Fruit fly (Drosophila melanogaster): ENCODE measurements around the gene CG5916.
"Not testable (repeated sequence)": the region's sequence is repeated elsewhere in the genome, so short reads cannot be mapped to it uniquely, and the experiment has no call there.

Gene CG5916

DNA sequence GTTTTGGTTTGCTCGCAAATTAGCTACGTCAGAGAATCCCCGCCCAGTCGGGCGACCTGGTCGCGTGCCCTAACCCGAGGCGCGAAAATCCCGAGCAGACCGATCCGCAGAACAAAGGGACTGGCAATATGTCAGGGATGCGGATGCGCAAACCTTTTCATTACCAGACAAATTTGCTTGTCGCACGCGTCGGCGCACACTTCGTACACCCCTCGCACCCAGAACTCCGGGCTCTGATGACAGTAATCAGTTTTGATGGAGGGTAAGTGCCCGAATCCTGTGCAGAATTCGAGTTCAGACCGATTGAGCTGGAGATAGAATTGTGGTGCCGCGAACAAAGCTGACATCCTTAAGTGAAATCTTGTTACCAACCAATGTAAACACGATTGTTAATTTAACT, 5.5 kb downstream of the CG5916 start:
- TF ChIP-seq CTCF (optimal IDR thresholded peaks at IDR 0.05) (no peak), CG8478 (optimal IDR thresholded peaks at IDR 0.05) (no peak)

DNA sequence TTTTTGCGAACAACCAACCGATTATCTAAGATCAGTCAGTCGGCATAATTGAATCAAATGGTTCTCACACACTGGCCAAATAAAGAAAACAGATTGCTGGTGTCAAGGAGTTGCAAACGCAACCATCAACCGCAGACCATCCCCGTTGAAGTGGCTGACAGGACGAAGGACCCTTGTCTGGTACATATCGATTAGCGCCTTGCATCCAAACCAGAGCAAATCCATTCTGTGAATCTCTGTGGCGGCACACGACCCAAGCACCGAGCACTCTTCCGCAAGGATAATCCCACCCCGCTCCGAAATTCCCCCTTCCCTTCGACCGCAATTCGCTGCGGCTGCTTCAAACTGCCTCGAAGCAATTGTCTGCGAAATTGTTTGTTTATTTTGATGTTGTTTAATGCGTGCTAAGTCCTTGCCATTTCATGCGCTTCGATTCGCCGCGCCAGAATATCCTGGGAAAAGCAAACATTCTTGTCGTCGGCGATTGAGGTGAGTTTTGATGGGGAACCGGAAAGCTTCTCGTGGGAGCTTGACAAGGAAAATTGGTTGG, 6.6 kb downstream of the CG5916 start:
- TF ChIP-seq CTCF (optimal IDR thresholded peaks at IDR 0.05), result no peak
- TF ChIP-seq CG8478 (optimal IDR thresholded peaks at IDR 0.05), result no peak

DNA sequence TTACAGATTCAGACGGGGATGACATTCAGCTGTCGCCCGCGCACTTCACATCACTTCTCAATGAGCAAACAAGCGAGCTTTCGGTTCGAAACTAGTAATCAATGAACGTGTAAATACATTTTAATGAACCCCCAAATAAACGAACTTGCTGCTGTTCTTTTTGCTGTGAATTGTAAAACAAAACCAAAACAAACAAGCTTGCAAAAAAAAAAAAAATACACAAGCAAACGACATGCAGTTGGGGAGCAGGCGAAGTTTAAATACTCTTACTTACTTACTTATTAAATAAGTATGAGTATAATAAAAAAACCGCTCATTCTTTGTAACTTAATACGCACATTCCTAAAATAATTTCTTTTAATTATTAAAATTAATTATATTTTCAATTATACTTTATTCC, 7.4 kb downstream of the CG5916 start:
- no peak for TF ChIP-seq CTCF (optimal IDR thresholded peaks at IDR 0.05)
- TF ChIP-seq CG8478 (optimal IDR thresholded peaks at IDR 0.05), result no peak

DNA sequence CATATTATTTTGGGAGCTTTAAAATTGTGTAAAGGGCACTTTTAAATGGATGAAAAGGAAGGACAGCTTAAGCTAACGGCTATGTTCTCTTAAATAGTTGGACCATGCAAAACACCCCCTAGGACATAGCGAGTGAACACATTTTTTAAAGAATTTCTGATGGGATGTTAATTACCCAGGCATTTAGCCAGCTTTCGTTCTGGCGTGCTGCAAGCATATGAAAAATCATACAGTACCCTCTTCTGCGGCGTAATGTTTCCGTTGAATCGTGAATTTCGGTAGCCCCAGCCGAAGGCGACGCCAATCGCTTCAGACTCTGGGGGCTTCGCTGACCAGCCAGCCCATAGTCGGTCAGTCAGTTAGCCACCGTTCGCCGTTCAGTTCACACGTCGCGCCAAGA, 7.9 kb downstream of the CG5916 start, which contains the start of gene CG6006:
TSS of gene CG6006 (plus strand) at position 301 of the 400 bp plus-strand sequence.
- TF ChIP-seq CG8478 (optimal IDR thresholded peaks at IDR 0.05) (no peak), CTCF (optimal IDR thresholded peaks at IDR 0.05) (no peak)

DNA sequence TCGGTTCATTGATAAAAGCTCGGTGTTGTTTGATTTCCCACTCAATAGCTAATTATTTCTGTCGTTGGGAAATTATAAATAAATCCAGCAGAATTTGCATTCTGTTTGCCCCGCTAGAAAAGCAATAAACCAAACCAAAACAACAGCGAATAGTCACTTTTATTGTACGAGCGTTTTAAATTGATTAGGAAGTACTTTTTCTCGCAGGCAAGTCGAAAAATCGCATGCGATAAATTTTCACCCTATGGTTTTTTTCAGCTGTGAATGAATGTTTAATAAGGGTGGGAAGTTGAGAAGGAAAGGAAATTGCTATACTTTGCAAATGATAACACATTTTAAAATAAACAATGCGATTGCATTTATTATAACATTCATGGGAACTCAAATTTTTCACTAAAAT, 9.2 kb downstream of the CG5916 start:
- TF ChIP-seq CTCF (optimal IDR thresholded peaks at IDR 0.05) (no peak), CG8478 (optimal IDR thresholded peaks at IDR 0.05) (no peak)

DNA sequence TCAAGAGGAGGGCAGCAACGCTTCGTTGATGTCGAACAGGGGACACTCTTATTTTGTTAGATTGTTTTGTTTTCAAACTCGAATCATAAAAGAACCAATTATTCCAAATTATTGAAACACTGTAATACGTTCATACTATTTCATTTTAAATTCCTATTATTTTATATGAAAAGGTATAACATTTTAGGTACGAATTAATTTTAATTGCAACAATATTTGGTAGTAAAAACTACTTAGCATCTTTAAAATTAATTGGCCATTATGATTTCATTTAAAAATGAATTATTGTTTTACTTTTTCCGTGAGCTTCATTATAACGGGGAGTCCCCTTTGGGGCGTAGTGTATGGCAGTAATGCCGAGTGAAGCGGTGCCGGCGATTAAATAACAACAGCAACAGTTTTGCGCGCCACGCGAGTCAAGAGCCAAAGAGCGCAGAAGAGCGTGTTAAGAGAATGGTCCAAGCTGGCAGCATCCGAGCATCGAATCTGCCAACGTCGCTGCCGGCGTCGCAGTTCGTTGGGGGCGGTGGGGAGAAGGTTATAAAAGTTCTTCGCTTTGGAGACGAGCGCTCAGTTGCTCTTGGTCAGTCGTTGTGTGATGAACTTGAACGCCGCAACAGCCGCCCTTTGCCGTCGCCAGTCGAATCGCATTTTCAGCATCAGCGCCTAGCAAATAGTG, 10.9 kb downstream of the CG5916 start:
- TF ChIP-seq CG8478 (optimal IDR thresholded peaks at IDR 0.05) (no peak), CTCF (optimal IDR thresholded peaks at IDR 0.05) (no peak)

DNA sequence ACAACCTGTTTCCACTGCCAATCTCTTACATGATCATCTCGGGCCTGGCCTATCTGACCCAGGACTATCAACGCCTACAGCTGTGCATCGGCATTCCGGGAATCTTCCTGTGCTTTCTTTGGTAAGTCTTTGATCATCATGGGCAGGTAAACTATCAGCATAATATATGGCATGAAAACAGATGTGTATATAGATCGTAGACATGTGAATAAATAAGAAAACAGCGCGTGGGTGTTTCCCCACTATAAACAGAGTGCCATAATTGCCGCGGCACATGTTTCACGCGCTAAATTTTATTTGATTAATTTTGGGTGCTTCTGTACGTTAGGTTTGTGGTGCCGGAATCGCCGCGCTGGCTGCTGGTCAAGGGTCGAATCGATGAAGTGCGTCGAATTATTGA, 21.3 kb downstream of the CG5916 start:
- TF ChIP-seq CG8478 (optimal IDR thresholded peaks at IDR 0.05) (no peak), CTCF (optimal IDR thresholded peaks at IDR 0.05) (no peak)

DNA sequence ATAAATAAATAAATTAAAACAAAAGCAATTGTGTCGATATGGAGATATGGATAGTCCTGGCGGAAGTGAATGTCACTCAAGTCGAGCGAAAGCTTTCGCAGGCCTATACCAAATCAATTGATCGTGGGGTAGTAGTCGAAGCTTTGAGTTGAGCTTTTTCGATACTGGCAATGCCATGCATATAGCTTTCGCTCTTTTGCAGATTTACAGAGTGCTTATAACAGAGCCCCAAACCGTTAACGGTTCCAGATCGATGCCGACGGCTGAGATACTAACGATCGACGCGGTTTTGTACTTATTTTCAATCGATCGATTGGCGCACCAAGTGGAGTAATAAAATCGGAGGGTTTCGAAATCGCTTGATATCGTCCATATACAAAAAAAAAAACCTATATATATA, 24.9 kb downstream of the CG5916 start, which contains the start of gene CG8925:
TSS of gene CG8925 (plus strand) at position 245 of the 400 bp plus-strand sequence.
- no peak for TF ChIP-seq CTCF (optimal IDR thresholded peaks at IDR 0.05)

DNA sequence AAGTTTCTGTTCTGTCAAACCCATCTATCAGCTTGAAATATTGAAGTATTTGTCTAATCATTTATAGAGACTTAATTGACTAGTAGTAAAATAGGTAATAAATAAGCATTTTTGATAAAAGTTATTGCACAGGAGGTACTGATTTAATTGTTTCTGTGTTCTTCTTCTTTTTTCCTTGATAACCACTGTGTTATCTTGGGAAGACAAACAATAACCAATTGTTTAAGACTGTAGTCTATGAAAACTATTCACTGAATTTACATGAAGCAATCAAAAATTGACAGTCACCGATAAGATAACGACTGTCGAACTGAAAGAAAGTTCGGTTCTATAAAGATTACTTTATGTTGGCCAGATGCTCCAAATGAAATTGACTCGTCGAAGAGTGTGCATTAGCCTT, 26.7 kb downstream of the CG5916 start:
- TF ChIP-seq CTCF (optimal IDR thresholded peaks at IDR 0.05) (no peak), CG8478 (optimal IDR thresholded peaks at IDR 0.05) (no peak)

DNA sequence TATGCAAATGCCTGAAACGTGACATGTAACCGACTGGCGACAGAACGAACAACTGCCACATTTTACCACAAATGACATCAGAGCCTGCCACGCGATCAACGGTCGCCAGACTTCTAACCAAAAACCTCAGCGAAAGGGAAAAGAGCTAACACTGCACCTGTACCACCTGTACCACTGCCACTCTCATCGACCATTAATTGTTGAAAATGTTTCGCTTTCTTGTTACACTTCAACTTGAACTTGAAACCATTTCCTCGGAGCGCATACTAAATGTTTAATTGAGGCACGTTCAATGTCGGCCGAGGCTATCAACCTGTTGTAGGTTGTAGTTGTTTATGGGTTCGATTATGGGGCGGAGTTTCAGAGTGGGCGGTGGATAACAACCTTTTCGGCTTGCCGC, 29.7 kb downstream of the CG5916 start:
- no peak for TF ChIP-seq CTCF (optimal IDR thresholded peaks at IDR 0.05)
- TF ChIP-seq CG8478 (optimal IDR thresholded peaks at IDR 0.05), result no peak

DNA sequence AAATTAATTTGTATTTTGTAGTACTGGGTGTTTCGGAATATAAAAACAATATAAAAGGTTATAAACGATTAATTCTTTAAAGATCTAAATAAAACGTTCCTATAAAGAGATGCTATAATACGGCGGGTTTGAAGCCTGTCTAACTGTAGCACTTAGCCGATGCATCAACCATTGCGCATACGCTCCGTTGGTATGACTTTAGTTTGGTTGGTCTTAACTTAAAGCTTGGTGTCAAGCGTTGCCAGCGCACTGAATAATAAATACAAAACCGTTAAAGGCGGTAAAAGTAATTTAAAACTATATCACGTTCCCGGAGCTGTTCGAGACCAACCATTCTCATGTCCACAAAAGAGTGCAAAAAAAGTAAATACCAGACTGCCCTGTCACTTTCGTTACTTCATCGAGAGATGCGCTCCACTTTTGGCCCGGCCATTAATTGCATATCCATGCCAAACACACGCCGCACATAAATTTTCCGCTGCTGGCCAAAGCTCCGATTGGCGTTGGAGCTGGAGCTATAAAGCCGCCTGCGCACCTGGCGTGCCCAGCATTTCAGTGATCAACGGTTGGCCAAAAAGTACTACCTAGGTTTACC, 33.7 kb downstream of the CG5916 start, which contains the start of gene CG8927:
TSS of gene CG8927 (plus strand) at position 545 of the 595 bp plus-strand sequence.
- no peak for TF ChIP-seq CG8478 (optimal IDR thresholded peaks at IDR 0.05)
- TF ChIP-seq CTCF (optimal IDR thresholded peaks at IDR 0.05), result peak in 1 of 2 experiments; percentile 5

DNA sequence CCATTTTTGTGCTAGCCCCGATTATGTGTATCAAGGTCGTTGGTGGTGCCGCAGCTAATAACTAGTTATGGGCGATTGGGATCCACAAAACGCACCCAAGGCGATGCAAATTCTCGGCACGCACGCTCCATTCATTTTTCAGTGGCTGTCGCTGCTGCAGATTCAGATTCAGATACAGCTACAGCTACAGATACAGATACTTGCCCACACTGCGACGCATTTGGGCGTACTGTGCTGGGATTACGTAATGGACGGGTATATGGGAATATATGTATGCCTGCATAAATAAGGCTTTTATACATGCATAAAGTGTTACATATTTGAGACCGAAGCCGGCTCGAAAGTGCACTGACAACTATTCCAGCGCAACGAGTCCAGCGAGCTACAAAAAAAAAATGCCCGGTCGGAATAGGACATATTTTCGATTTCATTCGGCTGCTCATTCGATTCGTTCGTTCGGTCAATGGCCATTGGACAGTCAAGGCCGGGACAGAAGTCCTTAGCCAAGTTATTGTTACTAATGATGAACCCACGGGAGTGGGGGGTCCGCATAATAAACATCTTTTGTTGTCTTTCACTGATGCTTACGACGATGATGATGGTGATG, 35.5 kb downstream of the CG5916 start:
- TF ChIP-seq CTCF (optimal IDR thresholded peaks at IDR 0.05), result no peak
- no peak for TF ChIP-seq CG8478 (optimal IDR thresholded peaks at IDR 0.05)

DNA sequence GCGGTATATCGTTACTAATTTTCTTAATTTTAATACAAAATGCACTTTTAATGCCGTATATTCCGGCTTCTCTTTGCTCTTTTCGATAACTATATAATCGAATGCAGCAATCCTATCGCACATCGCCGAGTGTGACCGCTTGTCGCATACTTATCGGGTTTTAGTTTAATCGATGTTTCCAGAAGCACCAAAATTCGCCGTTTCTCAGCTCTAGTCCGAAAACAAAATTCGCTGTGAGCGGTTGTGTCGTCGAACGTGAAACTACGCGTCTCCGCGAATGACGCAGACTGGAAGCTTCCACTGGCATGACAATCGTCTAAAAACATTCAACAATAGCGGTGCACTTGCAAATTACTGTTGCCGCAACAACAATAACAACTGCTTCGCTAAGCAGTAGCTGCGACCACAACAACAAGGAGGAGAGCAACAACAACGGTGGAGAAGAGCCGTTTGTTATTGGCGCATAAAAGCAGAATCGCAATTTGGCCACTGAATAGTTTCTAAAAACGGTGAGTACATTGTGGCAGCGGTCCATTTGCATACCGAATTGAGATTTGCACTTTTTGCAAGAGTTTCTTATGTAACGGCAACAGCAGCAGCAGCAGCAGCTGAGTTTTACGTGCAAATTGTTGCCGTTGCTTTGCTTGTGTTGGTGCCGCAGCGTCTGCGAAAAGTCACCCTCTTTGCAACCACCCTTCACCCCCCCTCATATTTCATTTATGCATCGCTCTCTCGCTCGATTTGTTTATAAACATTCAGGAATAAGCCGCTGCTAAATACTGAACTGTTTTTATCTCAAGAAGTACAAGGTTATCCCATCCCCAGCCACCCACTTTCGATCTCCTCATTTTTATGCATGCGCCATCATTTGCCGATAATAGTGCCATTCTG, 40.2 kb downstream of the CG5916 start, which contains the start of gene sra:
TSS of gene sra (plus strand) at position 209 of the 891 bp plus-strand sequence.
- TF ChIP-seq CG8478 (optimal IDR thresholded peaks at IDR 0.05), result no peak
- TF ChIP-seq CTCF (optimal IDR thresholded peaks at IDR 0.05), result peak; percentile 8 to 42

DNA sequence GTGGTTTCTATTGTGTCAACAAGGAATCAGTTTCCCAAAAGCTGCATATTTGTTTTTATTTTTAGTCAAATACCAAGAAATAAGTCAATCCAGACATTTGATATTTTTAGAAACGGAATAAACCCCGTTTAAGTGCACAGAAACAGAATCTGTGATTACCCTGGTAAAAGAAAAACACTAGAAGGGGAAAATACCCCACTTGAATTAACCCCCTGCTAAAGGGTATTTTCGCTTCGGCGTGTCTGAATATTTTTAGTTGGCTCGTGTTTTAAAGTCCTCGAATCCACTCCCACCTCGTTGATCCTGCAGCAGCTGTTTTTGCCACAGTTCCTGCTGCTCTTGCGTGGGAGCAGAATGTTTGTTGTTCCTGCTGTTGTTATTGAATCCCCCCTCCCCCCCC, 40.9 kb downstream of the CG5916 start:
- TF ChIP-seq CTCF (optimal IDR thresholded peaks at IDR 0.05), result no peak
- TF ChIP-seq CG8478 (optimal IDR thresholded peaks at IDR 0.05), result no peak

DNA sequence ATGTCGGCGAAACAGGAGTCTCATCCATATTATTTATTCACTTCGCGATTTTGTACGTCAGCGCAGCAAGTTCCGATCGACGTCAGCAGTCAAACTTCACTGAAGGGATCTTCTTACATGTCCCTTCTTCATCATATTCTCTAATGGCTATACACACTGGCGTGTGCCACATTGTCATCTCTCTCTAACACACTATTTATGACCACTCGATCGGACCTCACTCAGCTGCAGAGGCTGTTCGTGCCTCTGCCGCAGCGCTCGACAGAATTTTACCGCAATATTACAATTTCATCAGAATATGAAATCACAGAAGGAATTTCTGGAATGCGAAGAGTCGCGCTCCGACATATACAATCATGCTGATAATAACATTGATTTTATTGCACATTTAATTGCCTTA, 42.6 kb downstream of the CG5916 start, which contains the start of gene Bin1:
TSS of gene Bin1 (minus strand) at position 101 of the 400 bp plus-strand sequence.
- not testable (repeated sequence) for TF ChIP-seq CTCF, CG8478 (optimal IDR thresholded peaks at IDR 0.05)
